Worm (Caenorhabditis elegans) whole organism, L4/young adult: ENCODE measurements around the gene srx-58.

Experiments used
- W03F9.2 ChIP-seq: fragments of 150-350 bp; optimal IDR thresholded peaks from 2 replicates; lab custom pipeline; 2014; ENCODE audit warnings: missing biosample characterization, missing genetic modification characterization
- dao-5 ChIP-seq: sonication (generic microtip); optimal IDR thresholded peaks from 2 replicates; lab custom pipeline; 2016; ENCODE audit warnings: missing genotype, missing genetic modification characterization, moderate library complexity, missing compliant biosample characterization
- him-1 ChIP-seq: sonication (generic microtip); optimal IDR thresholded peaks from 2 replicates; lab custom pipeline; 2016; ENCODE audit warnings: missing genotype, missing genetic modification reagents, missing genetic modification characterization, missing compliant biosample characterization

DNA sequence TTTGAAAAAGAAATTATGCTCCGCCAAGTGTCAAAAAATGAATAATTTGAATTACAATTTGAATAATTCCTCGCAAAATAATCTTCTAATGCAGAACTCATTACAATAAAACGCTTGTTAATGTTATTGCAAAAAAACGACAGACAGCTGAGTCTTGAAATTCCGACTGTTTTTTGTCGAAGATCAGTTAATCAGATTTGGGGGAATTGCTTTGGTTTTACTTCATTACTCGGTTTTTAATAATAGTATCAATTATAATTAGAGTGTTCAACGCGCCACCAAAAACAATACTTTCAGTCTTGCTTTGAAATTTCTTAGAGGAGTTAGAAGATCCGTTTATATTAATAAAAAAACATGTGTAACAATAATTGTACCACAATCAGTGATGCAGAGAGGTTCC is 25.4 kb downstream of the srx-58 start, which contains the start of gene srh-122:
- TF ChIP-seq W03F9.2 (tag; lab: Kevin White, UChicago) (no peak), him-1 (tag; lab: Kevin White, UChicago) (no peak), dao-5 (no peak)
